Worm (Caenorhabditis elegans): ENCODE results near the gene C50F4.4.

C50F4.4 gene

DNA sequence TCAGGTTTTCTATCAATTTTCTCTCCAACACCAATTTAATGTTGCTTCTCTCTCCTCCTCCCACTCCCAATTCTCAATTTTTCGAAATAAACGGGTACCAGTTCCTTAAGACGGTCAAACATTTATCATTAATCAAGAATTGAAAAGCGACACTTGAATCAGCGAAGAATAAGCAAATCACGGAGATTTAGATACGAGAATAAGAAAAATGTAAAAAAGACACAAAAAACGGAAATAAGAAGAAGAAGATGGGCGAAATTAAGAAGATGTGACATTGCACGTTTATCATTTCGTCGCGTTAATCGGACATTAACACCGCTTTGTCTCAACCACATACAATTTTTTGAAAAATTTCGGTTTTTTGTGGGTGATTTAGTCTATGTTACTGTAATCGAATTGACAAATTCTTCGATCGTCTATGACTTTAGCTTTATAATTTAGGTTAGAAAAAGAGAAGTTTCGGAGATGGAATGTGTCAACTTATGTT is 32.1 kb upstream of the C50F4.4 start, which contains the start of gene haao-1:
Gene haao-1 (plus strand): TSS at position 437 of the 487 bp plus-strand sequence.
- TF ChIP-seq egl-5 (tag; optimal IDR thresholded peaks at IDR 0.05) (no peak), nhr-23 (tag; optimal IDR thresholded peaks at IDR 0.05) (peak; percentile 41), nhr-25 (tag; optimal IDR thresholded peaks at IDR 0.05) (peak; percentile 49), fkh-10 (GFP tag; optimal IDR thresholded peaks at IDR 0.05) (no peak)

DNA sequence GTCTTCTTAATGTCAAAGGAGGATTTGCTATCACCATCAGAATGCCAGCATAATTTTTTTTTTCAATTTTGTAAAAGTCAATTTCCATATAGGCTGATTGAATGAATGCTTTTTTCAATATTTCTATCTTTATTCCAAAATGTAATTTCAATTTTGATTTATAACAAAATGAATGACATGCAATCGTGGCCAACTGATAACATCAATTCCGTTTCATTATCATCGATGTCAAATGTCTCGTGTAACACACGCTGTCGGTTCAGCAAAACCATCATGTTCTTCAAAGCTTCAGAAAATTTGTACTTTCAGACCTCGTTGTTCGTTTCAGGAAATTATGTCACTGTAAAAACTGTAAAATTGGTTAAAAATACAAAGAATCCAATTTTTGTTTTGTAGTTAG is 29.6 kb upstream of the C50F4.4 start:
- TF ChIP-seq elt-2 (tag; optimal IDR thresholded peaks at IDR 0.05), result peak; percentile 82
- peak; percentile 80 for TF ChIP-seq pqm-1 (tag; optimal IDR thresholded peaks at IDR 0.05)
- no peak for TF ChIP-seq ama-1 (optimal IDR thresholded peaks at IDR 0.05)

DNA sequence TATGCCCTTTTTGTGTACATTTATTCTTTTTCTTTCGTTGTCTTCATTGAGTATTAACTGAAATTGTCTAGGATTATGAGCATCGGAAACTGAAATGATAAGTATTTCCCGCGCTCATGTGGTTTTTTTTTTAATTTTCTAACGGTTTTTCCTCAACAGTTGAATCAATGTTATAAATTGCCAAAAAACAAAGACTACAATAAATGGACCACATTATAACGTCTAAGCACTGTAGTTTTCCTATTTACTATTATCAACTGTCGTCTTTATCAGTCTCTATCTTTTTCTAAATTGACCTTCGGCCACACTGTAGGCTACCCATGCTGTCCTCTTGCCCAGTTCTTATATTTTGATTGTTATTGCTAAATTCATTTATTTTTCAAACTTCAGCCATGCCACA is 28.8 kb upstream of the C50F4.4 start, which contains the start of gene acs-14:
Gene acs-14 (plus strand): TSS at position 391 of the 400 bp plus-strand sequence.
- TF ChIP-seq nhr-237 (tag; optimal IDR thresholded peaks at IDR 0.05), result no peak
- peak; percentile 1 for TF ChIP-seq pha-4 (tag; optimal IDR thresholded peaks at IDR 0.05)
- TF ChIP-seq elt-2 (tag; optimal IDR thresholded peaks at IDR 0.05), result peak; percentile 67
- TF ChIP-seq R02D3.7 (tag; optimal IDR thresholded peaks at IDR 0.05), result no peak

DNA sequence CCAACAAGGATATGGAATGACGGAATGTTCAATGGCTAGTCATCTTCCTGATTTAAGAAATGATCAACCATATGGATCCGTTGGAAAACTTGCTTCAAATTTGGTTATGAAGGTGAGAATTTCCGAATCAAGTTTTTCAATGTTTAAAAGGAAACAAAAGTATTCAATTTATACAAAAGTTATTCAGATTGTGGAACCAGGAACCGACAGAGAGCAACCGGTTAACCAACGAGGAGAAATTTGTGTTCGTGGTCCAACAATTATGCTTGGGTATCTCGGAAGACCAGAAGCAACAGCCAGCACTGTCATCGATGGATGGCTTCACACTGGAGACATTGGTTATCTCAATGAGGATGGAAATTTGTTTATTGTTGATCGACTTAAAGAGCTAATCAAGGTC is 27.0 kb upstream of the C50F4.4 start:
- TF ChIP-seq mml-1 (tag; optimal IDR thresholded peaks at IDR 0.05) (no peak), mdl-1 (tag; optimal IDR thresholded peaks at IDR 0.05) (no peak), elt-3 (tag; optimal IDR thresholded peaks at IDR 0.05) (no peak), nhr-237 (tag; optimal IDR thresholded peaks at IDR 0.05) (no peak), ceh-82 (tag; optimal IDR thresholded peaks at IDR 0.05) (no peak), snpc-4 (tag; optimal IDR thresholded peaks at IDR 0.05) (no peak), nhr-25 (tag; optimal IDR thresholded peaks at IDR 0.05) (no peak), nhr-11 (tag; optimal IDR thresholded peaks at IDR 0.05) (no peak), ceh-28 (tag; optimal IDR thresholded peaks at IDR 0.05) (no peak), lsy-12 (tag; optimal IDR thresholded peaks at IDR 0.05) (no peak), pha-4 (tag; optimal IDR thresholded peaks at IDR 0.05) (no peak), fkh-10 (GFP tag; optimal IDR thresholded peaks at IDR 0.05) (no peak), nhr-28 (tag; optimal IDR thresholded peaks at IDR 0.05) (no peak)

DNA sequence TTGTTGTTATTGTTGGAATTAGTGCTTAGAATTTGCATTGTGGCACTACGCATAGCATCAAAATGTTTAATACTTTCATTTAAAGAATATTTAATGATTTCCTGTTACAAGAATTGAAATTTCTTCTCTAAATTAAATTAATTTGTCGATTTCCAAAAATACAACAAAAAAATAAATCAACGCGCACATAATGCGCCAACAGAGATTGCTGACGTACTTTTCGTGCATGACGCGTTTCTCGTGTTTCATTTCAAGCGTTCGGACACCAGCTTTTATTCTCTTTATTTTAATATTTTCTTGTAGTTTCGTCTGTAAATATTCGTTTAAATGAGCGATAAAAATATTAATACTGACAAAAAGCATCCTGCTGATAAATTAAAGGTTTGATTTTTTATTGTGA is 23.0 kb upstream of the C50F4.4 start, which contains the start of gene eif-2Bdelta:
Gene eif-2Bdelta (plus strand): TSS at position 235 of the 400 bp plus-strand sequence.
- TF ChIP-seq nhr-77 (tag; optimal IDR thresholded peaks at IDR 0.05) (no peak), nhr-237 (tag; optimal IDR thresholded peaks at IDR 0.05) (no peak), egl-5 (tag; optimal IDR thresholded peaks at IDR 0.05) (no peak), fkh-2 (tag; optimal IDR thresholded peaks at IDR 0.05) (no peak), lin-15B (tag; optimal IDR thresholded peaks at IDR 0.05) (peak; percentile 30), nhr-25 (tag; optimal IDR thresholded peaks at IDR 0.05) (no peak), pha-4 (tag; optimal IDR thresholded peaks at IDR 0.05) (peak; percentile 73), nhr-43 (tag; optimal IDR thresholded peaks at IDR 0.05; ENCODE audit: poor library complexity, severe bottlenecking) (no peak), ceh-28 (tag; optimal IDR thresholded peaks at IDR 0.05) (no peak), nhr-67 (tag; optimal IDR thresholded peaks at IDR 0.05) (no peak), zag-1 (tag; optimal IDR thresholded peaks at IDR 0.05) (no peak), pqm-1 (tag; optimal IDR thresholded peaks at IDR 0.05) (no peak), mdl-1 (tag; optimal IDR thresholded peaks at IDR 0.05) (no peak), R02D3.7 (tag; optimal IDR thresholded peaks at IDR 0.05) (no peak), snpc-4 (tag; optimal IDR thresholded peaks at IDR 0.05) (peak; percentile 46), tbx-2 (tag; optimal IDR thresholded peaks at IDR 0.05) (no peak), fos-1 (tag; optimal IDR thresholded peaks at IDR 0.05) (no peak), egl-27 (tag; optimal IDR thresholded peaks at IDR 0.05) (no peak), elt-2 (tag; optimal IDR thresholded peaks at IDR 0.05) (peak; percentile 7), ceh-16 (tag; optimal IDR thresholded peaks at IDR 0.05) (no peak), mml-1 (tag; optimal IDR thresholded peaks at IDR 0.05) (no peak), nhr-11 (tag; optimal IDR thresholded peaks at IDR 0.05) (no peak), nfya-1 (tag; optimal IDR thresholded peaks at IDR 0.05; ENCODE audit: insufficient read depth) (peak; percentile 45), fkh-10 (GFP tag; optimal IDR thresholded peaks at IDR 0.05) (peak; percentile 23), nhr-76 (tag; optimal IDR thresholded peaks at IDR 0.05) (no peak), ZK546.5 (tag; optimal IDR thresholded peaks at IDR 0.05) (no peak), jun-1 (tag; optimal IDR thresholded peaks at IDR 0.05) (peak; percentile 14), lsy-12 (tag; optimal IDR thresholded peaks at IDR 0.05) (no peak), elt-3 (tag; optimal IDR thresholded peaks at IDR 0.05) (no peak), hmg-11 (tag; optimal IDR thresholded peaks at IDR 0.05) (peak; percentile 28), lin-39 (tag; optimal IDR thresholded peaks at IDR 0.05) (no peak), ceh-82 (tag; optimal IDR thresholded peaks at IDR 0.05) (no peak), ztf-4 (tag; optimal IDR thresholded peaks at IDR 0.05) (no peak), sea-2 (GFP tag; optimal IDR thresholded peaks at IDR 0.05) (no peak), aly-2 (tag; optimal IDR thresholded peaks at IDR 0.05) (no peak), nhr-28 (tag; optimal IDR thresholded peaks at IDR 0.05) (no peak), nhr-23 (tag; optimal IDR thresholded peaks at IDR 0.05) (peak; percentile 20), nhr-12 (tag; optimal IDR thresholded peaks at IDR 0.05) (no peak)
